Fruit fly (Drosophila melanogaster) whole organism, embryonic: Measurements from ENCODE around the gene CG13930.

ENCODE experiments used
- ATbp ChIP-seq: fragments of 200-800 bp; sonication (Bioruptor generic); optimal IDR thresholded peaks from 2 replicates; lab custom pipeline; 2017; ENCODE audit warnings: missing biosample characterization, mild to moderate bottlenecking, missing genetic modification characterization, missing genetic modification reagents
- Antp ChIP-seq: fragments of 200-800 bp; sonication (Bioruptor generic); optimal IDR thresholded peaks from 3 replicates; lab custom pipeline; 2016; ENCODE audit warnings: missing biosample characterization, missing genetic modification characterization
- Atf6 ChIP-seq: fragments of 200-800 bp; sonication (Bioruptor generic); IDR thresholded peaks from 2 replicates; pipeline ENCODE4 v1.3.6; 2022; ENCODE audit warnings: missing biosample characterization, missing genetic modification characterization
- Bdp1 ChIP-seq: fragments of 200-800 bp; sonication (Bioruptor generic); optimal IDR thresholded peaks from 3 replicates; lab custom pipeline; 2016; ENCODE audit warnings: missing biosample characterization, missing genetic modification characterization
- CG11247 ChIP-seq: fragments of 200-800 bp; sonication (Bioruptor generic); IDR thresholded peaks from 2 replicates; pipeline ENCODE4 v1.3.6; 2022; ENCODE audit warnings: missing biosample characterization, missing genetic modification characterization
- CG11696 ChIP-seq: fragments of 200-800 bp; sonication (Bioruptor generic); IDR thresholded peaks from 2 replicates; pipeline ENCODE4 v1.3.6; 2022; ENCODE audit warnings: missing biosample characterization, missing genetic modification characterization
- CG11723 ChIP-seq: fragments of 200-800 bp; sonication (Bioruptor generic); optimal IDR thresholded peaks from 2 replicates; lab custom pipeline; 2017; ENCODE audit warnings: missing biosample characterization, mild to moderate bottlenecking, missing genetic modification characterization
- CG13287 ChIP-seq: fragments of 200-800 bp; sonication (Bioruptor generic); IDR thresholded peaks from 2 replicates; pipeline ENCODE4 v1.3.6; 2022; ENCODE audit warnings: missing biosample characterization, missing genetic modification characterization; ENCODE audit not compliant: partially characterized antibody
- CG14860 ChIP-seq: fragments of 200-800 bp; sonication (Bioruptor generic); IDR thresholded peaks from 3 replicates; pipeline ENCODE4 v1.3.6; 2022; ENCODE audit warnings: missing biosample characterization, missing genetic modification characterization; ENCODE audit not compliant: partially characterized antibody
- CG1529 ChIP-seq: fragments of 200-800 bp; sonication (Bioruptor generic); optimal IDR thresholded peaks from 3 replicates; lab custom pipeline; 2018; ENCODE audit warnings: missing biosample characterization, missing genetic modification characterization
- CG15696 ChIP-seq: fragments of 200-800 bp; sonication (Bioruptor generic); optimal IDR thresholded peaks from 2 replicates; lab custom pipeline; 2019; ENCODE audit warnings: missing biosample characterization, mild to moderate bottlenecking, missing genetic modification characterization, moderate library complexity
- CG17361 ChIP-seq: fragments of 200-800 bp; sonication (Bioruptor generic); IDR thresholded peaks from 3 replicates; pipeline ENCODE4 v1.3.6; 2022; ENCODE audit warnings: missing biosample characterization, missing genetic modification characterization
- CG18599 ChIP-seq: fragments of 200-800 bp; sonication (Bioruptor generic); optimal IDR thresholded peaks from 3 replicates; lab custom pipeline; 2017; ENCODE audit warnings: missing biosample characterization, missing genetic modification characterization, mild to moderate bottlenecking, moderate library complexity, missing genetic modification reagents
- CG2202 ChIP-seq: fragments of 200-800 bp; sonication (Bioruptor generic); optimal IDR thresholded peaks from 2 replicates; lab custom pipeline; 2018; ENCODE audit warnings: missing biosample characterization, mild to moderate bottlenecking, missing genetic modification characterization
- CG3065 ChIP-seq: fragments of 200-800 bp; sonication (Bioruptor generic); optimal IDR thresholded peaks from 2 replicates; lab custom pipeline; 2016; ENCODE audit warnings: missing biosample characterization, missing genetic modification characterization
- CG32532 ChIP-seq: fragments of 200-800 bp; sonication (Bioruptor generic); IDR thresholded peaks from 2 replicates; pipeline ENCODE4 v1.3.6; 2022; ENCODE audit warnings: missing biosample characterization, missing genetic modification characterization
- CG3407 ChIP-seq: fragments of 200-800 bp; sonication (Bioruptor generic); optimal IDR thresholded peaks from 2 replicates; lab custom pipeline; 2018; ENCODE audit warnings: missing biosample characterization, mild to moderate bottlenecking, missing genetic modification characterization
- CG3847 ChIP-seq: fragments of 200-800 bp; sonication (Bioruptor generic); IDR thresholded peaks from 2 replicates; pipeline ENCODE4 v1.3.6; 2022; ENCODE audit warnings: missing biosample characterization, missing genetic modification characterization
- CG42726 ChIP-seq: fragments of 200-800 bp; sonication (Bioruptor generic); IDR thresholded peaks from 2 replicates; pipeline ENCODE4 v1.3.6; 2022; ENCODE audit warnings: missing biosample characterization, missing genetic modification characterization; ENCODE audit not compliant: partially characterized antibody
- CG7839 ChIP-seq: fragments of 200-800 bp; sonication (Bioruptor generic); optimal IDR thresholded peaks from 3 replicates; lab custom pipeline; 2018; ENCODE audit warnings: missing biosample characterization, mild to moderate bottlenecking, missing genetic modification characterization, moderate library complexity
- CG7963 ChIP-seq: fragments of 200-800 bp; sonication (Bioruptor generic); IDR thresholded peaks from 3 replicates; pipeline ENCODE4 v1.3.6; 2022; ENCODE audit warnings: missing biosample characterization, missing genetic modification characterization; ENCODE audit not compliant: partially characterized antibody
- CG8478 ChIP-seq: fragments of >200 bp; optimal IDR thresholded peaks from 2 replicates; lab custom pipeline; 2018
- CG9215 ChIP-seq: fragments of 200-800 bp; sonication (Bioruptor generic); IDR thresholded peaks from 2 replicates; pipeline ENCODE4 v1.3.6; 2022; ENCODE audit warnings: missing biosample characterization, missing genetic modification characterization
- Chrac-16 ChIP-seq: fragments of 200-800 bp; sonication (Bioruptor generic); optimal IDR thresholded peaks from 3 replicates; lab custom pipeline; 2016; ENCODE audit warnings: missing biosample characterization, missing genetic modification characterization
- CoRest ChIP-seq: fragments of 200-800 bp; sonication (Bioruptor generic); optimal IDR thresholded peaks from 3 replicates; lab custom pipeline; 2018; ENCODE audit warnings: missing biosample characterization, mild to moderate bottlenecking, missing genetic modification characterization, moderate library complexity
- Dad ChIP-seq: fragments of 200-800 bp; sonication (Bioruptor generic); optimal IDR thresholded peaks from 3 replicates; lab custom pipeline; 2016; ENCODE audit warnings: missing biosample characterization, missing genetic modification characterization
- Dll ChIP-seq: fragments of 200-800 bp; sonication (Bioruptor generic); IDR thresholded peaks from 4 replicates; pipeline ENCODE4 v1.3.6; 2022; ENCODE audit warnings: missing biosample characterization, missing genetic modification characterization; ENCODE audit not compliant: partially characterized antibody
- E2f2 ChIP-seq: fragments of 200-800 bp; sonication (Bioruptor generic); IDR thresholded peaks from 2 replicates; pipeline ENCODE4 v1.3.6; 2022; ENCODE audit warnings: missing biosample characterization, missing genetic modification characterization
- Hr3 ChIP-seq: fragments of 200-800 bp; sonication (Bioruptor generic); optimal IDR thresholded peaks from 3 replicates; lab custom pipeline; 2016; ENCODE audit warnings: missing biosample characterization, missing genetic modification characterization
- NfI ChIP-seq: fragments of 200-800 bp; sonication (Bioruptor generic); optimal IDR thresholded peaks from 3 replicates; lab custom pipeline; 2018; ENCODE audit warnings: missing biosample characterization, mild to moderate bottlenecking, missing genetic modification characterization, moderate library complexity
- Sry-β ChIP-seq: fragments of 200-800 bp; sonication (Bioruptor generic); optimal IDR thresholded peaks from 2 replicates; lab custom pipeline; 2018; ENCODE audit warnings: missing biosample characterization, mild to moderate bottlenecking, missing genetic modification characterization, moderate library complexity
- ac ChIP-seq: fragments of 200-800 bp; sonication (Bioruptor generic); optimal IDR thresholded peaks from 3 replicates; lab custom pipeline; 2017; ENCODE audit warnings: missing biosample characterization, mild to moderate bottlenecking, missing genetic modification characterization
- aop ChIP-seq: fragments of 200-800 bp; sonication (Bioruptor generic); IDR thresholded peaks from 2 replicates; pipeline ENCODE4 v1.3.6; 2022; ENCODE audit warnings: missing biosample characterization, missing genetic modification characterization
- az2 ChIP-seq: fragments of 200-800 bp; sonication (Bioruptor generic); optimal IDR thresholded peaks from 3 replicates; lab custom pipeline; 2016; ENCODE audit warnings: missing biosample characterization, missing genetic modification characterization
- bigmax ChIP-seq: fragments of 200-800 bp; sonication (Bioruptor generic); optimal IDR thresholded peaks from 2 replicates; lab custom pipeline; 2018; ENCODE audit warnings: missing biosample characterization, mild to moderate bottlenecking, missing genetic modification characterization
- br ChIP-seq: fragments of >200 bp; optimal IDR thresholded peaks from 2 replicates; lab custom pipeline; 2017
- cad ChIP-seq: fragments of >200 bp; optimal IDR thresholded peaks from 2 replicates; lab custom pipeline; 2017; ENCODE audit warnings: missing biosample characterization, missing genetic modification characterization
- chif ChIP-seq, 2 experiments: fragments of 200-800 bp; sonication (Bioruptor generic); optimal IDR thresholded peaks; 3 replicates each; lab custom pipeline; 2016; ENCODE audit warnings: missing biosample characterization in 2 of 2, missing genetic modification characterization in 2 of 2
- dysf ChIP-seq: fragments of 200-800 bp; sonication (Bioruptor generic); IDR thresholded peaks from 3 replicates; pipeline ENCODE4 v1.3.6; 2022; ENCODE audit warnings: missing biosample characterization, missing genetic modification characterization
- gem ChIP-seq: fragments of 200-800 bp; sonication (Bioruptor generic); optimal IDR thresholded peaks from 2 replicates; lab custom pipeline; 2019; ENCODE audit warnings: missing biosample characterization, mild to moderate bottlenecking, missing genetic modification characterization, moderate library complexity
- klu ChIP-seq: fragments of 200-800 bp; sonication (Bioruptor generic); IDR thresholded peaks from 2 replicates; pipeline ENCODE4 v1.3.6; 2022; ENCODE audit warnings: missing biosample characterization, missing genetic modification characterization
- lmd ChIP-seq: fragments of 200-800 bp; sonication (Bioruptor generic); IDR thresholded peaks from 2 replicates; pipeline ENCODE4 v1.3.6; 2022; ENCODE audit warnings: missing biosample characterization, missing genetic modification characterization
- nerfin-1 ChIP-seq: fragments of 200-800 bp; sonication (Bioruptor generic); optimal IDR thresholded peaks from 3 replicates; lab custom pipeline; 2019; ENCODE audit warnings: missing biosample characterization, mild to moderate bottlenecking, missing genetic modification characterization, moderate library complexity
- p53 ChIP-seq: fragments of 200-800 bp; sonication (Bioruptor generic); optimal IDR thresholded peaks from 2 replicates; lab custom pipeline; 2016; ENCODE audit warnings: missing biosample characterization, missing genetic modification characterization
- pnt ChIP-seq: fragments of 200-800 bp; sonication (Bioruptor generic); optimal IDR thresholded peaks from 3 replicates; lab custom pipeline; 2016; ENCODE audit warnings: missing biosample characterization, missing genetic modification characterization
- pros ChIP-seq: fragments of 200-800 bp; sonication (Bioruptor generic); optimal IDR thresholded peaks from 3 replicates; lab custom pipeline; 2019; ENCODE audit warnings: missing biosample characterization, mild to moderate bottlenecking, missing genetic modification characterization, moderate library complexity
- pzg ChIP-seq: fragments of 200-800 bp; sonication (Bioruptor generic); optimal IDR thresholded peaks from 3 replicates; lab custom pipeline; 2018; ENCODE audit warnings: missing biosample characterization, mild to moderate bottlenecking, missing genetic modification characterization, moderate library complexity
- sisA ChIP-seq: fragments of 200-800 bp; sonication (Bioruptor generic); IDR thresholded peaks from 2 replicates; pipeline ENCODE4 v1.3.6; 2022; ENCODE audit warnings: missing biosample characterization, missing genetic modification characterization
- stc ChIP-seq: fragments of 200-800 bp; sonication (Bioruptor generic); IDR thresholded peaks from 2 replicates; pipeline ENCODE4 v1.3.6; 2022; ENCODE audit warnings: missing biosample characterization, missing genetic modification characterization
- toy ChIP-seq: fragments of 200-800 bp; sonication (Bioruptor generic); IDR thresholded peaks from 2 replicates; pipeline ENCODE4 v1.3.6; 2022; ENCODE audit warnings: missing biosample characterization, missing genetic modification characterization
- usp ChIP-seq: fragments of >200 bp; optimal IDR thresholded peaks from 2 replicates; lab custom pipeline; 2017; ENCODE audit warnings: missing biosample characterization, missing genetic modification characterization

The CG13930 gene

DNA sequence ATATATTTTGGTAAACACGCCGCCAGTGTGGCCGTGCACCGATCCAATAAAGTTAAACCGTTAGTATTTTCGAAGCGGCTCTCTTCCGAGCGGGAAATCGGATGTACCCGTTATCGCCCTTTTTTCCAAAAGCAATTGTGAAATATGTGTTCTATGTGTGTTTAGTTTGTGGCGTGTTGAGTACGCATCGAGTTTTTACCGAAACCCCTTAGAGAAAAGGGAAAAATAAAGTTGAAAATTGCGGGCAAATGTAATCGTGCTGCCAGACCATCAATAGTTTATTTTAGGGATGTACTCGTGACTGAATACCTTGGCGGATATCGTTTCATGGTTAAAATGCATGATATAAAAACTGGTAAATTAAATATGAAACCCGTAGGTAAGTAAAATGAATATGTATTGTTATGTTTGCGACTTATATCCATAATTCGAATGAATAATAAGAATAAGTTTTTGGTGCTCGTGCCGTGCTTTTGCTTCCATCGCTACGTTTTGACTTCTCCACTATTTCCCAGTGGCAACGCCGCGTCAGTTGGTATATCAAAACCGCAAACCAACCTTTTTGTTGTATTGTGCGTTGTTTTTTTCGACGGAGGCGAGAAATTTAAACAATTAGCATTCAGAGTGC is 33.2 kb downstream of the CG13930 start, which contains the start of the genes Mettl2 and Bgb (continued):
- peak; percentile 67 for TF ChIP-seq pzg (GFP tag; lab: Kevin White, UChicago)
- no peak for TF ChIP-seq usp (GFP tag; lab: Kevin White, UChicago)
- no peak for TF ChIP-seq br
- TF ChIP-seq chif (GFP tag; optimal IDR thresholded peaks at IDR 0.05; lab: Kevin White, UChicago) = peak; percentile 70 to 84
- peak; percentile 18 for TF ChIP-seq p53 (GFP tag; lab: Kevin White, UChicago)
- peak; percentile 85 for TF ChIP-seq Dll (GFP tag; lab: Robert Waterston, UW)
- no peak for TF ChIP-seq CG8478 (lab: Kevin White, UChicago)
- peak; percentile 1 for TF ChIP-seq CG2202
- TF ChIP-seq CG32532 (GFP tag; lab: Robert Waterston, UW) = peak; percentile 83
- peak; percentile 89 for TF ChIP-seq lmd (GFP tag; lab: Robert Waterston, UW)
- peak; percentile 39 for TF ChIP-seq Bdp1 (GFP tag; lab: Kevin White, UChicago)
- TF ChIP-seq dysf (GFP tag; lab: Robert Waterston, UW) = peak; percentile 87
- peak; percentile 83 for TF ChIP-seq CG13287
- peak; percentile 72 for TF ChIP-seq az2 (GFP tag; lab: Kevin White, UChicago)
- TF ChIP-seq CG3847 (GFP tag; lab: Robert Waterston, UW) = peak; percentile 82
- TF ChIP-seq bigmax (GFP tag; lab: Kevin White, UChicago) = no peak
- TF ChIP-seq CG17361 (GFP tag; lab: Robert Waterston, UW) = peak; percentile 91
- peak; percentile 30 for TF ChIP-seq Sry-β (GFP tag; lab: Kevin White, UChicago)
- TF ChIP-seq sisA (GFP tag; lab: Robert Waterston, UW) = peak; percentile 93
- no peak for TF ChIP-seq CG11723 (GFP tag; lab: Kevin White, UChicago)
- no peak for TF ChIP-seq aop (GFP tag; lab: Robert Waterston, UW)
- peak; percentile 90 for TF ChIP-seq CG9215
- TF ChIP-seq pnt = peak; percentile 90
- peak; percentile 6 for TF ChIP-seq CG1529 (GFP tag; lab: Kevin White, UChicago)
- peak; percentile 80 for TF ChIP-seq CG18599 (GFP tag; lab: Kevin White, UChicago)
- peak; percentile 52; the same call in 1 of the 2 replicates for TF ChIP-seq Atf6 (GFP tag; lab: Robert Waterston, UW)
- peak; percentile 87 for TF ChIP-seq gem (tag; lab: Kevin White, UChicago)
- TF ChIP-seq ATbp (GFP tag; lab: Kevin White, UChicago) = no peak
- TF ChIP-seq CoRest (tag; lab: Kevin White, UChicago) = peak; percentile 83
- peak; percentile 40; the same call in 2 of the 3 replicates for TF ChIP-seq CG7963
- TF ChIP-seq pros (GFP tag; lab: Kevin White, UChicago) = no peak
- peak; percentile 80 for TF ChIP-seq Hr3 (GFP tag; lab: Kevin White, UChicago)
- 0 out of 2 replicates have a peak, but pooled peaks have one; percentile 29 for TF ChIP-seq CG11696 (GFP tag; lab: Robert Waterston, UW)
- peak; percentile 80 for TF ChIP-seq E2f2 (GFP tag; lab: Robert Waterston, UW)
- no peak for TF ChIP-seq CG42726 (GFP tag; lab: Robert Waterston, UW)
- peak; percentile 86 for TF ChIP-seq klu
- TF ChIP-seq cad (GFP tag; lab: Kevin White, UChicago) = no peak
- TF ChIP-seq CG11247 (GFP tag; lab: Robert Waterston, UW) = peak; percentile 68
- peak; percentile 87 for TF ChIP-seq Antp
- TF ChIP-seq CG3065 (GFP tag; lab: Kevin White, UChicago) = peak; percentile 0
- peak; percentile 64 for TF ChIP-seq NfI (GFP tag; lab: Kevin White, UChicago)
- peak; percentile 89 for TF ChIP-seq CG15696 (tag; lab: Kevin White, UChicago)
- TF ChIP-seq stc = 0 out of 2 replicates have a peak, but pooled peaks have one; percentile 39
- TF ChIP-seq CG7839 (tag; lab: Kevin White, UChicago) = peak; percentile 84
- TF ChIP-seq CG3407 (GFP tag; lab: Kevin White, UChicago) = peak; percentile 18
- peak; percentile 51; the same call in 1 of the 2 replicates for TF ChIP-seq toy
- TF ChIP-seq ac (GFP tag; lab: Kevin White, UChicago) = no peak
- peak; percentile 54 for TF ChIP-seq nerfin-1 (tag; lab: Kevin White, UChicago)
- TF ChIP-seq Chrac-16 (GFP tag; lab: Kevin White, UChicago) = peak; percentile 76
- TF ChIP-seq Dad = peak; percentile 67
- TF ChIP-seq CG14860 (GFP tag; lab: Robert Waterston, UW) = peak; percentile 75
